Worm (Caenorhabditis elegans) whole organism, L1 larva: ENCODE data around the gene dsc-1.
A peak's percentile ranks its signal among the peaks of the same experiment; 100 is the strongest.

Source experiments
- C04F5.9 ChIP-seq: sonication (generic microtip); optimal IDR thresholded peaks from 2 replicates; lab custom pipeline; 2016; ENCODE audit warnings: missing genetic modification characterization, missing compliant biosample characterization
- C16A3.4 ChIP-seq: fragments of 150-350 bp; optimal IDR thresholded peaks from 2 replicates; lab custom pipeline; 2014; ENCODE audit warnings: missing biosample characterization, missing genetic modification characterization
- C34B4.2 ChIP-seq: sonication (generic microtip); optimal IDR thresholded peaks from 2 replicates; lab custom pipeline; 2017; ENCODE audit warnings: mild to moderate bottlenecking, missing genetic modification characterization, missing compliant biosample characterization
- Y116A8C.19 ChIP-seq: sonication (generic microtip); optimal IDR thresholded peaks from 2 replicates; lab custom pipeline; 2016; ENCODE audit warnings: missing compliant biosample characterization, missing genetic modification characterization, borderline replicate concordance
- ama-1 ChIP-seq: fragments of 150-350 bp; optimal IDR thresholded peaks from 2 replicates; lab custom pipeline; 2014
- blmp-1 ChIP-seq: fragments of 150-350 bp; optimal IDR thresholded peaks from 2 replicates; lab custom pipeline; 2014; ENCODE audit warnings: missing biosample characterization, missing genetic modification characterization
- ceh-63 ChIP-seq: fragments of 200-800 bp; sonication (Bioruptor generic); optimal IDR thresholded peaks from 2 replicates; lab custom pipeline; 2018; ENCODE audit warnings: mild to moderate bottlenecking, missing genetic modification characterization, missing compliant biosample characterization
- ces-1 ChIP-seq: fragments of 150-350 bp; optimal IDR thresholded peaks from 2 replicates; lab custom pipeline; 2014; ENCODE audit warnings: missing biosample characterization, missing genetic modification reagents, missing genetic modification characterization
- dpl-1 ChIP-seq, 3 experiments: fragments of 150-350 bp in 2 of 3; sonication (generic microtip) in 1 of 3; optimal IDR thresholded peaks; 2 replicates each; lab custom pipeline; 2014 to 2017; ENCODE audit warnings: missing biosample characterization in 3 of 3, missing genetic modification characterization in 3 of 3, missing genetic modification reagents in 3 of 3
- dsc-1 ChIP-seq: sonication (generic microtip); optimal IDR thresholded peaks from 2 replicates; lab custom pipeline; 2016; ENCODE audit warnings: mild to moderate bottlenecking, missing genetic modification characterization, missing compliant biosample characterization
- efl-1 ChIP-seq, 4 experiments: fragments of 150-350 bp; optimal IDR thresholded peaks in 3 of 4; peaks in 1 of 4; 1 replicate in 1 of 4; 2 replicates in 3 of 4; lab custom pipeline; 2014; ENCODE audit warnings: missing biosample characterization in 2 of 4, missing genetic modification characterization in 2 of 4, missing genetic modification reagents in 2 of 4
- efl-3 ChIP-seq: fragments of 200-800 bp; sonication (Bioruptor generic); optimal IDR thresholded peaks from 2 replicates; lab custom pipeline; 2018; ENCODE audit warnings: mild to moderate bottlenecking, missing genetic modification characterization, missing compliant biosample characterization
- egl-13 ChIP-seq: sonication (generic microtip); optimal IDR thresholded peaks from 2 replicates; lab custom pipeline; 2016; ENCODE audit warnings: missing genotype, missing genetic modification reagents, missing genetic modification characterization, missing compliant biosample characterization
- egl-27 ChIP-seq, 2 experiments: fragments of 150-350 bp in 1 of 2; sonication (generic microtip); optimal IDR thresholded peaks; 3 replicates each; lab custom pipeline; 2017 to 2018; ENCODE audit warnings: missing biosample characterization in 2 of 2, missing genetic modification characterization in 2 of 2, missing genetic modification reagents in 2 of 2
- elt-2 ChIP-seq: sonication (generic microtip); optimal IDR thresholded peaks from 2 replicates; lab custom pipeline; 2016; ENCODE audit warnings: missing genetic modification characterization, mild to moderate bottlenecking, inconsistent platforms, missing compliant biosample characterization, missing genetic modification reagents
- ets-5 ChIP-seq: fragments of 200-800 bp; sonication (Bioruptor generic); IDR thresholded peaks from 2 replicates; pipeline ENCODE4 v1.3.6; 2022; ENCODE audit warnings: missing genetic modification characterization, missing compliant biosample characterization
- fkh-10 ChIP-seq: sonication (generic microtip); optimal IDR thresholded peaks from 2 replicates; lab custom pipeline; 2017; ENCODE audit warnings: missing biosample characterization, missing genetic modification reagents, missing genetic modification characterization
- fkh-8 ChIP-seq: sonication (generic microtip); optimal IDR thresholded peaks from 2 replicates; lab custom pipeline; 2016; ENCODE audit warnings: mild to moderate bottlenecking, missing genetic modification characterization, missing compliant biosample characterization
- grh-1 ChIP-seq: fragments of 200-800 bp; sonication (Bioruptor generic); IDR thresholded peaks from 2 replicates; pipeline ENCODE4 v1.3.6; 2022; ENCODE audit warnings: missing genetic modification reagents, missing genetic modification characterization, missing compliant biosample characterization
- hpl-2 ChIP-seq: fragments of 150-350 bp; optimal IDR thresholded peaks from 2 replicates; lab custom pipeline; 2014; ENCODE audit warnings: missing biosample characterization, missing genetic modification reagents, missing genetic modification characterization
- isw-1 ChIP-seq: fragments of 200-800 bp; sonication (Bioruptor generic); IDR thresholded peaks from 2 replicates; pipeline ENCODE4 v1.3.6; 2022; ENCODE audit warnings: missing genetic modification characterization, missing compliant biosample characterization
- jun-1 ChIP-seq: fragments of 150-350 bp; optimal IDR thresholded peaks from 2 replicates; lab custom pipeline; 2014; ENCODE audit warnings: missing biosample characterization, missing genetic modification reagents, missing genetic modification characterization
- lin-14 ChIP-seq: fragments of 200-800 bp; sonication (Bioruptor generic); optimal IDR thresholded peaks from 2 replicates; lab custom pipeline; 2018; ENCODE audit warnings: mild to moderate bottlenecking, missing genetic modification characterization, moderate library complexity, missing compliant biosample characterization
- lin-39 ChIP-seq: fragments of 150-350 bp; optimal IDR thresholded peaks from 2 replicates; lab custom pipeline; 2014; ENCODE audit warnings: missing biosample characterization, missing genetic modification reagents, missing genetic modification characterization
- lir-3 ChIP-seq: sonication (generic microtip); optimal IDR thresholded peaks from 2 replicates; lab custom pipeline; 2016; ENCODE audit warnings: mild to moderate bottlenecking, missing genetic modification characterization, moderate library complexity, missing compliant biosample characterization; ENCODE audit not compliant: poor library complexity
- lsy-2 ChIP-seq, 2 experiments: fragments of 150-350 bp; optimal IDR thresholded peaks; 2 replicates each; lab custom pipeline; 2014; ENCODE audit warnings: missing biosample characterization in 2 of 2, missing genetic modification characterization in 2 of 2
- mab-9 ChIP-seq: fragments of 200-800 bp; sonication (Bioruptor generic); IDR thresholded peaks from 2 replicates; pipeline ENCODE4 v1.3.6; 2022; ENCODE audit warnings: missing genetic modification reagents, missing genetic modification characterization, missing compliant biosample characterization
- mdl-1 ChIP-seq, 2 experiments: fragments of 150-350 bp; optimal IDR thresholded peaks; 2 replicates each; lab custom pipeline; 2014 to 2017; ENCODE audit warnings: missing biosample characterization in 2 of 2, missing genetic modification characterization in 2 of 2, inconsistent platforms in 1 of 2
- mep-1 ChIP-seq: fragments of 150-350 bp; optimal IDR thresholded peaks from 2 replicates; lab custom pipeline; 2014; ENCODE audit warnings: missing biosample characterization, missing genetic modification characterization
- nhr-19 ChIP-seq: fragments of 200-800 bp; sonication (Bioruptor generic); conservative IDR thresholded peaks from 2 replicates; pipeline ENCODE4 v1.3.6; 2022; ENCODE audit warnings: missing genetic modification characterization, missing compliant biosample characterization
- nhr-237 ChIP-seq: fragments of 150-350 bp; optimal IDR thresholded peaks from 2 replicates; lab custom pipeline; 2014; ENCODE audit warnings: missing biosample characterization, missing genetic modification characterization
- nhr-28 ChIP-seq: fragments of 150-350 bp; optimal IDR thresholded peaks from 2 replicates; lab custom pipeline; 2014; ENCODE audit warnings: missing biosample characterization, missing genetic modification characterization
- nhr-47 ChIP-seq: sonication (generic microtip); optimal IDR thresholded peaks from 2 replicates; lab custom pipeline; 2016; ENCODE audit warnings: mild to moderate bottlenecking, missing genetic modification characterization, moderate library complexity, missing compliant biosample characterization
- nhr-71 ChIP-seq: sonication (generic microtip); optimal IDR thresholded peaks from 2 replicates; lab custom pipeline; 2016; ENCODE audit warnings: mild to moderate bottlenecking, missing genetic modification characterization, moderate library complexity, missing compliant biosample characterization
- nhr-76 ChIP-seq: sonication (generic microtip); optimal IDR thresholded peaks from 2 replicates; lab custom pipeline; 2017; ENCODE audit warnings: missing biosample characterization, missing genetic modification characterization
- nhr-84 ChIP-seq: sonication (generic microtip); optimal IDR thresholded peaks from 2 replicates; lab custom pipeline; 2017; ENCODE audit warnings: missing biosample characterization, missing genetic modification characterization
- nhr-85 ChIP-seq: sonication (generic microtip); peaks from one replicate; lab custom pipeline; 2016; ENCODE audit warnings: missing genetic modification characterization, inconsistent platforms, missing compliant biosample characterization
- pax-3 ChIP-seq: fragments of 200-800 bp; sonication (Bioruptor generic); optimal IDR thresholded peaks from 2 replicates; lab custom pipeline; 2018; ENCODE audit warnings: mild to moderate bottlenecking, missing genetic modification characterization, moderate library complexity, missing compliant biosample characterization
- pqm-1 ChIP-seq: sonication (generic microtip); optimal IDR thresholded peaks from 3 replicates; lab custom pipeline; 2017; ENCODE audit warnings: missing biosample characterization, missing genetic modification characterization
- rnt-1 ChIP-seq: sonication (generic microtip); optimal IDR thresholded peaks from 2 replicates; lab custom pipeline; 2016; ENCODE audit warnings: mild to moderate bottlenecking, missing genetic modification characterization, moderate library complexity, missing compliant biosample characterization
- skn-1 ChIP-seq: fragments of 150-350 bp; optimal IDR thresholded peaks from 2 replicates; lab custom pipeline; 2014; ENCODE audit warnings: missing biosample characterization, missing genetic modification characterization
- snpc-4 ChIP-seq: fragments of 150-350 bp; optimal IDR thresholded peaks from 2 replicates; lab custom pipeline; 2014; ENCODE audit warnings: missing biosample characterization, missing genetic modification characterization
- sptf-1 ChIP-seq: fragments of 150-350 bp; optimal IDR thresholded peaks from 2 replicates; lab custom pipeline; 2014; ENCODE audit warnings: missing biosample characterization, missing genetic modification characterization
- sup-37 ChIP-seq: fragments of 200-800 bp; sonication (Bioruptor generic); optimal IDR thresholded peaks from 2 replicates; lab custom pipeline; 2018; ENCODE audit warnings: mild to moderate bottlenecking, missing genetic modification characterization, missing compliant biosample characterization
- tlp-1 ChIP-seq: fragments of 150-350 bp; optimal IDR thresholded peaks from 2 replicates; lab custom pipeline; 2014; ENCODE audit warnings: missing biosample characterization, missing genetic modification characterization
- unc-30 ChIP-seq: sonication (generic microtip); optimal IDR thresholded peaks from 2 replicates; lab custom pipeline; 2017; ENCODE audit warnings: missing biosample characterization, missing genetic modification characterization
- unc-62 ChIP-seq: fragments of 150-350 bp; optimal IDR thresholded peaks from 2 replicates; lab custom pipeline; 2014; ENCODE audit warnings: missing biosample characterization, missing genetic modification reagents, missing genetic modification characterization
- unc-86 ChIP-seq: sonication (generic microtip); optimal IDR thresholded peaks from 2 replicates; lab custom pipeline; 2016; ENCODE audit warnings: missing genetic modification characterization, missing compliant biosample characterization
- unc-98 ChIP-seq: fragments of 200-800 bp; sonication (Bioruptor generic); IDR thresholded peaks from 2 replicates; pipeline ENCODE4 v1.3.6; 2022; ENCODE audit warnings: missing genetic modification characterization, missing compliant biosample characterization
- vab-15 ChIP-seq: sonication (generic microtip); optimal IDR thresholded peaks from 2 replicates; lab custom pipeline; 2017; ENCODE audit warnings: missing genotype, mild to moderate bottlenecking, missing genetic modification characterization, missing compliant biosample characterization
- xbp-1 ChIP-seq: sonication (generic microtip); optimal IDR thresholded peaks from 2 replicates; lab custom pipeline; 2016; ENCODE audit warnings: missing genetic modification characterization, missing compliant biosample characterization
- zag-1 ChIP-seq: fragments of 150-350 bp; optimal IDR thresholded peaks from 2 replicates; lab custom pipeline; 2014; ENCODE audit warnings: missing biosample characterization, missing genetic modification characterization
- zip-4 ChIP-seq: fragments of 200-800 bp; sonication (Bioruptor generic); optimal IDR thresholded peaks from 2 replicates; lab custom pipeline; 2018; ENCODE audit warnings: mild to moderate bottlenecking, missing genetic modification characterization, moderate library complexity, missing compliant biosample characterization

Gene dsc-1

DNA sequence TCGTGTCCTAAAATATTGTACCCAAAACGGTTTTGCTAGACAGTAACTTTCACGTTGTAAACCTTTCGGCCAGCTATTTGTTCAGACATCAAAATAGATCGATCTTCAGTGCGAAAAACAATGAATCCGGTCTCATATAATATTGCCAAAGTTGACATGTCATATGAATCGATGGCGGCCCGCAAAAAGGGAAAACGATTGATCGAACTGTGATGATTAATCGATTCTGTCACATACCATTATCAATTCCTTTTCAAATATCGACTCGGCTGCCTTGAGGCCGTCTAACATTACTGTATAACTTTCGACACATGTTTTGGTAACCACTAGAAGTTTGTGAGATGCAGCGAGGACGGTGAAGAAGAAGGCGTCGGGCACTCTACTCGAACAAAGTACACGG is 38.2 kb upstream of the dsc-1 start (continued):
- TF ChIP-seq dpl-1 (GFP tag; optimal IDR thresholded peaks at IDR 0.05; lab: Kevin White, UChicago): peak in 1 of 3 experiments; percentile 8
- no peak for TF ChIP-seq egl-13
- no peak for TF ChIP-seq jun-1 (tag; lab: Kevin White, UChicago)
- no peak for TF ChIP-seq pqm-1 (tag; lab: Kevin White, UChicago)
- no peak for TF ChIP-seq unc-98 (GFP tag; lab: Robert Waterston, UW)
- no peak for TF ChIP-seq unc-30
- no peak for TF ChIP-seq efl-1 (optimal IDR thresholded peaks at IDR 0.05; lab: Kevin White, UChicago)
- peak in 1 of 2 experiments; percentile 58 for TF ChIP-seq efl-1 (GFP tag; optimal IDR thresholded peaks at IDR 0.05 in 1 of 2; lab: Kevin White, UChicago)
- TF ChIP-seq blmp-1 (tag; lab: Kevin White, UChicago): peak; percentile 94
- TF ChIP-seq elt-2 (tag; lab: Kevin White, UChicago): no peak
- no peak for TF ChIP-seq fkh-8
- TF ChIP-seq nhr-237 (tag; lab: Kevin White, UChicago): no peak
- no peak for TF ChIP-seq ets-5 (GFP tag; lab: Robert Waterston, UW)
- no peak for TF ChIP-seq tlp-1 (tag; lab: Kevin White, UChicago)
- no peak for TF ChIP-seq xbp-1 (tag; lab: Kevin White, UChicago)
- TF ChIP-seq mdl-1 (tag; optimal IDR thresholded peaks at IDR 0.05; lab: Kevin White, UChicago): peak in 1 of 2 experiments; percentile 35
- 0 out of 2 replicates have a peak, but pooled peaks have one; percentile 61 for TF ChIP-seq grh-1 (GFP tag; lab: Robert Waterston, UW)
- TF ChIP-seq rnt-1: no peak
- TF ChIP-seq hpl-2 (GFP tag; lab: Kevin White, UChicago): no peak
- no peak for TF ChIP-seq unc-62
- peak; percentile 56 for TF ChIP-seq lin-14
- TF ChIP-seq C34B4.2 (tag; lab: Kevin White, UChicago): no peak
- TF ChIP-seq snpc-4: no peak
- TF ChIP-seq C04F5.9 (tag; lab: Kevin White, UChicago): no peak
- no peak for TF ChIP-seq egl-27 (tag; optimal IDR thresholded peaks at IDR 0.05; lab: Kevin White, UChicago)
- TF ChIP-seq ces-1 (GFP tag; lab: Kevin White, UChicago): no peak
- TF ChIP-seq unc-86: no peak
- no peak for TF ChIP-seq zip-4 (GFP tag; lab: Kevin White, UChicago)
- TF ChIP-seq ceh-63: no peak
- no peak for TF ChIP-seq fkh-10 (GFP tag; lab: Kevin White, UChicago)
- no peak for TF ChIP-seq C16A3.4 (tag; lab: Kevin White, UChicago)
- TF ChIP-seq skn-1 (tag; lab: Kevin White, UChicago): no peak
- TF ChIP-seq nhr-85 (tag; lab: Kevin White, UChicago): peak; percentile 96
- no peak for TF ChIP-seq sup-37
- TF ChIP-seq mep-1 (tag; lab: Kevin White, UChicago): no peak
- TF ChIP-seq nhr-47: no peak
- TF ChIP-seq pax-3 (tag; lab: Kevin White, UChicago): no peak
- TF ChIP-seq zag-1: no peak
- no peak for TF ChIP-seq lir-3 (tag; lab: Kevin White, UChicago)
- no peak for TF ChIP-seq dsc-1 (tag; lab: Kevin White, UChicago)
- TF ChIP-seq lin-39 (tag; lab: Kevin White, UChicago): no peak
- TF ChIP-seq Y116A8C.19 (tag; lab: Kevin White, UChicago): no peak
- no peak for TF ChIP-seq lsy-2 (tag; optimal IDR thresholded peaks at IDR 0.05; lab: Kevin White, UChicago)
- no peak for TF ChIP-seq ama-1 (lab: Kevin White, UChicago)
- TF ChIP-seq mab-9 (GFP tag; lab: Robert Waterston, UW): no peak
- TF ChIP-seq nhr-28 (tag; lab: Kevin White, UChicago): no peak
- peak; percentile 49 for TF ChIP-seq nhr-19 (GFP tag; lab: Robert Waterston, UW)
- TF ChIP-seq nhr-71 (tag; lab: Kevin White, UChicago): peak; percentile 80
- no peak for TF ChIP-seq efl-3
- no peak for TF ChIP-seq nhr-76 (tag; lab: Kevin White, UChicago)
- no peak for TF ChIP-seq isw-1 (GFP tag; lab: Robert Waterston, UW)
- TF ChIP-seq nhr-84: no peak
- no peak for TF ChIP-seq sptf-1 (tag; lab: Kevin White, UChicago)
- TF ChIP-seq vab-15: no peak
